Worm (Caenorhabditis elegans) whole organism, L1 larva: ENCODE measurements around the gene dro-1.
A peak's percentile ranks its signal among the peaks of the same experiment; 100 is the strongest.

Experiments
- C04F5.9 ChIP-seq: sonication (generic microtip); optimal IDR thresholded peaks from 2 replicates; lab custom pipeline; 2016; ENCODE audit warnings: missing genetic modification characterization, missing compliant biosample characterization
- C16A3.4 ChIP-seq: fragments of 150-350 bp; optimal IDR thresholded peaks from 2 replicates; lab custom pipeline; 2014; ENCODE audit warnings: missing biosample characterization, missing genetic modification characterization
- F16B12.6 ChIP-seq: fragments of 150-350 bp; optimal IDR thresholded peaks from 2 replicates; lab custom pipeline; 2014; ENCODE audit warnings: missing biosample characterization, missing genetic modification characterization
- alr-1 ChIP-seq: fragments of 200-800 bp; sonication (Bioruptor generic); optimal IDR thresholded peaks from 2 replicates; lab custom pipeline; 2018; ENCODE audit warnings: borderline replicate concordance, mild to moderate bottlenecking, missing genetic modification characterization, missing compliant biosample characterization
- aly-2 ChIP-seq: fragments of 150-350 bp; optimal IDR thresholded peaks from 2 replicates; lab custom pipeline; 2014; ENCODE audit warnings: missing biosample characterization, missing genetic modification characterization
- ceh-82 ChIP-seq, 3 experiments: fragments of 150-350 bp in 1 of 3; sonication (generic microtip) in 2 of 3; optimal IDR thresholded peaks; 2 replicates each; lab custom pipeline; 2014 to 2017; ENCODE audit warnings: missing biosample characterization in 3 of 3, missing genetic modification characterization in 3 of 3
- ceh-88 ChIP-seq: fragments of 200-800 bp; sonication (Bioruptor generic); IDR thresholded peaks from 2 replicates; pipeline ENCODE4 v1.3.6; 2022; ENCODE audit warnings: missing genetic modification characterization, missing compliant biosample characterization
- ces-1 ChIP-seq: fragments of 150-350 bp; optimal IDR thresholded peaks from 2 replicates; lab custom pipeline; 2014; ENCODE audit warnings: missing biosample characterization, missing genetic modification reagents, missing genetic modification characterization
- dpl-1 ChIP-seq, 3 experiments: fragments of 150-350 bp in 2 of 3; sonication (generic microtip) in 1 of 3; optimal IDR thresholded peaks; 2 replicates each; lab custom pipeline; 2014 to 2017; ENCODE audit warnings: missing biosample characterization in 3 of 3, missing genetic modification characterization in 3 of 3, missing genetic modification reagents in 3 of 3
- dsc-1 ChIP-seq: sonication (generic microtip); optimal IDR thresholded peaks from 2 replicates; lab custom pipeline; 2016; ENCODE audit warnings: mild to moderate bottlenecking, missing genetic modification characterization, missing compliant biosample characterization
- efl-1 ChIP-seq, 4 experiments: fragments of 150-350 bp; optimal IDR thresholded peaks in 3 of 4; peaks in 1 of 4; 1 replicate in 1 of 4; 2 replicates in 3 of 4; lab custom pipeline; 2014; ENCODE audit warnings: missing biosample characterization in 2 of 4, missing genetic modification characterization in 2 of 4, missing genetic modification reagents in 2 of 4
- efl-3 ChIP-seq: fragments of 200-800 bp; sonication (Bioruptor generic); optimal IDR thresholded peaks from 2 replicates; lab custom pipeline; 2018; ENCODE audit warnings: mild to moderate bottlenecking, missing genetic modification characterization, missing compliant biosample characterization
- egl-27 ChIP-seq, 2 experiments: fragments of 150-350 bp in 1 of 2; sonication (generic microtip); optimal IDR thresholded peaks; 3 replicates each; lab custom pipeline; 2017 to 2018; ENCODE audit warnings: missing biosample characterization in 2 of 2, missing genetic modification characterization in 2 of 2, missing genetic modification reagents in 2 of 2
- elt-2 ChIP-seq: sonication (generic microtip); optimal IDR thresholded peaks from 2 replicates; lab custom pipeline; 2016; ENCODE audit warnings: missing genetic modification characterization, mild to moderate bottlenecking, inconsistent platforms, missing compliant biosample characterization, missing genetic modification reagents
- fkh-10 ChIP-seq: sonication (generic microtip); optimal IDR thresholded peaks from 2 replicates; lab custom pipeline; 2017; ENCODE audit warnings: missing biosample characterization, missing genetic modification reagents, missing genetic modification characterization
- fkh-8 ChIP-seq: sonication (generic microtip); optimal IDR thresholded peaks from 2 replicates; lab custom pipeline; 2016; ENCODE audit warnings: mild to moderate bottlenecking, missing genetic modification characterization, missing compliant biosample characterization
- hlh-17 ChIP-seq: fragments of 200-800 bp; sonication (Bioruptor generic); optimal IDR thresholded peaks from 2 replicates; lab custom pipeline; 2018; ENCODE audit warnings: missing genetic modification characterization, mild to moderate bottlenecking, missing compliant biosample characterization, moderate library complexity, borderline replicate concordance
- hpl-2 ChIP-seq: fragments of 150-350 bp; optimal IDR thresholded peaks from 2 replicates; lab custom pipeline; 2014; ENCODE audit warnings: missing biosample characterization, missing genetic modification reagents, missing genetic modification characterization
- isw-1 ChIP-seq: fragments of 200-800 bp; sonication (Bioruptor generic); IDR thresholded peaks from 2 replicates; pipeline ENCODE4 v1.3.6; 2022; ENCODE audit warnings: missing genetic modification characterization, missing compliant biosample characterization
- lin-14 ChIP-seq: fragments of 200-800 bp; sonication (Bioruptor generic); optimal IDR thresholded peaks from 2 replicates; lab custom pipeline; 2018; ENCODE audit warnings: mild to moderate bottlenecking, missing genetic modification characterization, moderate library complexity, missing compliant biosample characterization
- lin-35 ChIP-seq, 2 experiments: fragments of 150-350 bp; optimal IDR thresholded peaks; 2 replicates each; lab custom pipeline; 2014; ENCODE audit warnings: missing biosample characterization in 2 of 2, missing genetic modification characterization in 2 of 2, missing genetic modification reagents in 2 of 2
- lin-39 ChIP-seq: fragments of 150-350 bp; optimal IDR thresholded peaks from 2 replicates; lab custom pipeline; 2014; ENCODE audit warnings: missing biosample characterization, missing genetic modification reagents, missing genetic modification characterization
- lir-3 ChIP-seq: sonication (generic microtip); optimal IDR thresholded peaks from 2 replicates; lab custom pipeline; 2016; ENCODE audit warnings: mild to moderate bottlenecking, missing genetic modification characterization, moderate library complexity, missing compliant biosample characterization; ENCODE audit not compliant: poor library complexity
- lsy-2 ChIP-seq, 2 experiments: fragments of 150-350 bp; optimal IDR thresholded peaks; 2 replicates each; lab custom pipeline; 2014; ENCODE audit warnings: missing biosample characterization in 2 of 2, missing genetic modification characterization in 2 of 2
- mdl-1 ChIP-seq, 2 experiments: fragments of 150-350 bp; optimal IDR thresholded peaks; 2 replicates each; lab custom pipeline; 2014 to 2017; ENCODE audit warnings: missing biosample characterization in 2 of 2, missing genetic modification characterization in 2 of 2, inconsistent platforms in 1 of 2
- mef-2 ChIP-seq: fragments of 150-350 bp; optimal IDR thresholded peaks from 2 replicates; lab custom pipeline; 2014; ENCODE audit warnings: missing biosample characterization, missing genetic modification characterization
- mep-1 ChIP-seq: fragments of 150-350 bp; optimal IDR thresholded peaks from 2 replicates; lab custom pipeline; 2014; ENCODE audit warnings: missing biosample characterization, missing genetic modification characterization
- nhr-20 ChIP-seq: sonication (generic microtip); optimal IDR thresholded peaks from 2 replicates; lab custom pipeline; 2016; ENCODE audit warnings: mild to moderate bottlenecking, missing genetic modification characterization, missing compliant biosample characterization
- nhr-28 ChIP-seq: fragments of 150-350 bp; optimal IDR thresholded peaks from 2 replicates; lab custom pipeline; 2014; ENCODE audit warnings: missing biosample characterization, missing genetic modification characterization
- nhr-77 ChIP-seq: fragments of 150-350 bp; optimal IDR thresholded peaks from 2 replicates; lab custom pipeline; 2014; ENCODE audit warnings: missing biosample characterization, missing genetic modification characterization
- nhr-84 ChIP-seq: sonication (generic microtip); optimal IDR thresholded peaks from 2 replicates; lab custom pipeline; 2017; ENCODE audit warnings: missing biosample characterization, missing genetic modification characterization
- nhr-85 ChIP-seq: sonication (generic microtip); peaks from one replicate; lab custom pipeline; 2016; ENCODE audit warnings: missing genetic modification characterization, inconsistent platforms, missing compliant biosample characterization
- rnt-1 ChIP-seq: sonication (generic microtip); optimal IDR thresholded peaks from 2 replicates; lab custom pipeline; 2016; ENCODE audit warnings: mild to moderate bottlenecking, missing genetic modification characterization, moderate library complexity, missing compliant biosample characterization
- skn-1 ChIP-seq: fragments of 150-350 bp; optimal IDR thresholded peaks from 2 replicates; lab custom pipeline; 2014; ENCODE audit warnings: missing biosample characterization, missing genetic modification characterization
- snpc-4 ChIP-seq: fragments of 150-350 bp; optimal IDR thresholded peaks from 2 replicates; lab custom pipeline; 2014; ENCODE audit warnings: missing biosample characterization, missing genetic modification characterization
- sptf-1 ChIP-seq: fragments of 150-350 bp; optimal IDR thresholded peaks from 2 replicates; lab custom pipeline; 2014; ENCODE audit warnings: missing biosample characterization, missing genetic modification characterization
- sup-37 ChIP-seq: fragments of 200-800 bp; sonication (Bioruptor generic); optimal IDR thresholded peaks from 2 replicates; lab custom pipeline; 2018; ENCODE audit warnings: mild to moderate bottlenecking, missing genetic modification characterization, missing compliant biosample characterization
- swsn-7 ChIP-seq: sonication (generic microtip); optimal IDR thresholded peaks from 2 replicates; lab custom pipeline; 2016; ENCODE audit warnings: missing genetic modification characterization, missing compliant biosample characterization
- tbx-2 ChIP-seq: sonication (generic microtip); optimal IDR thresholded peaks from 2 replicates; lab custom pipeline; 2016; ENCODE audit warnings: missing genetic modification characterization, missing compliant biosample characterization
- unc-62 ChIP-seq: fragments of 150-350 bp; optimal IDR thresholded peaks from 2 replicates; lab custom pipeline; 2014; ENCODE audit warnings: missing biosample characterization, missing genetic modification reagents, missing genetic modification characterization
- unc-98 ChIP-seq: fragments of 200-800 bp; sonication (Bioruptor generic); IDR thresholded peaks from 2 replicates; pipeline ENCODE4 v1.3.6; 2022; ENCODE audit warnings: missing genetic modification characterization, missing compliant biosample characterization
- vab-15 ChIP-seq: sonication (generic microtip); optimal IDR thresholded peaks from 2 replicates; lab custom pipeline; 2017; ENCODE audit warnings: missing genotype, mild to moderate bottlenecking, missing genetic modification characterization, missing compliant biosample characterization
- zag-1 ChIP-seq: fragments of 150-350 bp; optimal IDR thresholded peaks from 2 replicates; lab custom pipeline; 2014; ENCODE audit warnings: missing biosample characterization, missing genetic modification characterization

dro-1 gene

DNA sequence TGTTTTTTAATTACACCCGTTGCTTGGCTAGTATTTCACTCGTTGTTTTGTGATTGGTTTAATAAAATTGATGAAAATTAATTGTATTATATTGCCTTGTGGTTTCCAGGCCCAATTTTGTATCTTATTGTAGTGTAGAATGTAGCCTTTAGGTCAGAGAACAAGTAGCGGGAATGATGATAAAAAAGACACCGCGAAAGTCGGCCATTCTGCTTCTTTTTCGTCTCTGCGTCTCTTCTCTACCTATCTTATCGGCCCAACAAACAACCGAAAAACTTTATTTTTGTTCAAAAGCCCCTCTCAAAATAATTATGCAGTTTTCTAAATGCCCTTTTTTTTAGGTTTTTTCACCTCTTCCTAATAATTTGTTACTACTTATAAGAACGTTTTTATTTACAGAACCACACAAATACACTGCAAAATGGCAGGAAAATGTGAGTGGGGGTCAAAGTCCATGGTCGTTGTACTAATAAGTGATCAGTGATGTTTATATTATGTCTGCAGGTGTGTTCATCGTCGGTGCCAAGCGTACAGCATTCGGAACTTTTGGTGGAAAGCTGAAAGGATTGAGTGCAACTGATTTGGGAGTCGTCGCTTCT, 2.2 kb downstream of the dro-1 start, which contains the start of gene acaa-2 (continued):
- TF ChIP-seq hlh-17 (GFP tag; lab: Kevin White, UChicago) (no peak), dsc-1 (no peak), hpl-2 (GFP tag; lab: Kevin White, UChicago) (no peak), sup-37 (GFP tag; lab: Kevin White, UChicago) (no peak), mef-2 (tag; lab: Kevin White, UChicago) (no peak), vab-15 (tag; lab: Kevin White, UChicago) (no peak), efl-1 (optimal IDR thresholded peaks at IDR 0.05; lab: Kevin White, UChicago) (no peak), efl-1 (GFP tag; optimal IDR thresholded peaks at IDR 0.05 in 1 of 2; lab: Kevin White, UChicago) (no peak), tbx-2 (tag; lab: Kevin White, UChicago) (no peak), skn-1 (tag; lab: Kevin White, UChicago) (peak; percentile 81), swsn-7 (tag; lab: Kevin White, UChicago) (no peak), lin-35 (GFP tag; optimal IDR thresholded peaks at IDR 0.05; lab: Kevin White, UChicago) (peak in 1 of 2 experiments; percentile 33), fkh-10 (no peak), lir-3 (no peak), mep-1 (tag; lab: Kevin White, UChicago) (no peak), ceh-82 (tag; optimal IDR thresholded peaks at IDR 0.05; lab: Kevin White, UChicago) (no peak), fkh-8 (no peak), sptf-1 (no peak), aly-2 (tag; lab: Kevin White, UChicago) (no peak), ces-1 (GFP tag; lab: Kevin White, UChicago) (no peak), alr-1 (tag; lab: Kevin White, UChicago) (no peak), egl-27 (tag; optimal IDR thresholded peaks at IDR 0.05; lab: Kevin White, UChicago) (no peak), zag-1 (no peak), elt-2 (no peak), nhr-85 (tag; lab: Kevin White, UChicago) (peak; percentile 51), unc-62 (GFP tag; lab: Kevin White, UChicago) (no peak), snpc-4 (tag; lab: Kevin White, UChicago) (no peak), rnt-1 (no peak), ceh-88 (GFP tag; lab: Robert Waterston, UW) (no peak), nhr-20 (tag; lab: Kevin White, UChicago) (peak; percentile 46), nhr-28 (tag; lab: Kevin White, UChicago) (no peak), dpl-1 (GFP tag; optimal IDR thresholded peaks at IDR 0.05; lab: Kevin White, UChicago) (no peak), C04F5.9 (tag; lab: Kevin White, UChicago) (no peak), mdl-1 (tag; optimal IDR thresholded peaks at IDR 0.05; lab: Kevin White, UChicago) (no peak), lin-39 (no peak), C16A3.4 (tag; lab: Kevin White, UChicago) (no peak), unc-98 (GFP tag; lab: Robert Waterston, UW) (no peak)

ce11 chrIII:13346785-13347184, 4.3 kb downstream of the dro-1 start, which contains the start of gene mtm-6:
TSS of gene mtm-6 (plus strand) at chrIII:13347085.
- TF ChIP-seq nhr-84 (no peak), isw-1 (GFP tag; lab: Robert Waterston, UW) (no peak), lsy-2 (tag; optimal IDR thresholded peaks at IDR 0.05; lab: Kevin White, UChicago) (peak in 1 of 2 experiments; percentile 23), lin-14 (GFP tag; lab: Kevin White, UChicago) (no peak), nhr-77 (tag; lab: Kevin White, UChicago) (no peak), efl-3 (GFP tag; lab: Kevin White, UChicago) (no peak), F16B12.6 (tag; lab: Kevin White, UChicago) (peak; percentile 70)
